Fruit fly (Drosophila melanogaster) whole organism, pupa: ENCODE data around the gene mRRF1.

ENCODE experiments used
- CG10348 ChIP-seq: fragments of 200-800 bp; sonication (Bioruptor generic); IDR thresholded peaks from 2 replicates; pipeline ENCODE4 v1.3.6; 2022; ENCODE audit warnings: missing biosample characterization, missing genetic modification characterization
- CG12605 ChIP-seq: fragments of 200-800 bp; sonication (Bioruptor generic); IDR thresholded peaks from 2 replicates; pipeline ENCODE4 v1.3.6; 2022; ENCODE audit warnings: missing biosample characterization, missing genetic modification characterization
- CG13204 ChIP-seq: fragments of 200-800 bp; sonication (Bioruptor generic); optimal IDR thresholded peaks from 2 replicates; lab custom pipeline; 2018; ENCODE audit warnings: missing biosample characterization, mild to moderate bottlenecking, missing genetic modification characterization, moderate library complexity
- CG14655 ChIP-seq: fragments of 200-800 bp; sonication (Bioruptor generic); optimal IDR thresholded peaks from 3 replicates; lab custom pipeline; 2017; ENCODE audit warnings: mild to moderate bottlenecking, missing biosample characterization, missing genetic modification reagents, missing genetic modification characterization
- CG15710 ChIP-seq: fragments of 200-800 bp; sonication (Bioruptor generic); optimal IDR thresholded peaks from 2 replicates; lab custom pipeline; 2018; ENCODE audit warnings: missing biosample characterization, mild to moderate bottlenecking, missing genetic modification characterization, moderate library complexity
- CG17806 ChIP-seq: fragments of 200-800 bp; sonication (Bioruptor generic); optimal IDR thresholded peaks from 2 replicates; lab custom pipeline; 2018; ENCODE audit warnings: missing biosample characterization, mild to moderate bottlenecking, missing genetic modification characterization, moderate library complexity
- CG32121 ChIP-seq: fragments of 200-800 bp; sonication (Bioruptor generic); IDR thresholded peaks from 2 replicates; pipeline ENCODE4 v1.3.6; 2022; ENCODE audit warnings: missing biosample characterization, missing genetic modification characterization
- CG34367 ChIP-seq: fragments of 200-800 bp; sonication (Bioruptor generic); optimal IDR thresholded peaks from 2 replicates; lab custom pipeline; 2018; ENCODE audit warnings: missing biosample characterization, mild to moderate bottlenecking, missing genetic modification characterization
- CG4496 ChIP-seq: fragments of 200-800 bp; sonication (Bioruptor generic); IDR thresholded peaks from 3 replicates; pipeline ENCODE4 v1.3.6; 2022; ENCODE audit warnings: missing biosample characterization, missing genetic modification characterization
- CG8159 ChIP-seq: fragments of 200-800 bp; sonication (Bioruptor generic); optimal IDR thresholded peaks from 3 replicates; lab custom pipeline; 2018; ENCODE audit warnings: missing biosample characterization, mild to moderate bottlenecking, missing genetic modification characterization, moderate library complexity
- CG8301 ChIP-seq: fragments of 200-800 bp; sonication (Bioruptor generic); optimal IDR thresholded peaks from 2 replicates; lab custom pipeline; 2018; ENCODE audit warnings: missing biosample characterization, mild to moderate bottlenecking, missing genetic modification characterization
- CG9948 ChIP-seq: fragments of 200-800 bp; sonication (Bioruptor generic); optimal IDR thresholded peaks from 2 replicates; lab custom pipeline; 2018; ENCODE audit warnings: missing biosample characterization, mild to moderate bottlenecking, missing genetic modification characterization, moderate library complexity
- D1 ChIP-seq: fragments of 200-800 bp; sonication (Bioruptor generic); optimal IDR thresholded peaks from 2 replicates; lab custom pipeline; 2018; ENCODE audit warnings: missing biosample characterization, mild to moderate bottlenecking, missing genetic modification characterization, moderate library complexity
- EcR ChIP-seq: fragments of 200-800 bp; sonication (Bioruptor generic); optimal IDR thresholded peaks from 3 replicates; lab custom pipeline; 2019; ENCODE audit warnings: missing biosample characterization, missing genetic modification characterization, mild to moderate bottlenecking, moderate library complexity, missing genetic modification reagents
- Ets98B ChIP-seq: fragments of 200-800 bp; sonication (Bioruptor generic); IDR thresholded peaks from 2 replicates; pipeline ENCODE4 v1.3.6; 2022; ENCODE audit warnings: missing biosample characterization, missing genetic modification characterization
- Pif1A ChIP-seq: fragments of 200-800 bp; sonication (Bioruptor generic); optimal IDR thresholded peaks from 3 replicates; lab custom pipeline; 2016; ENCODE audit warnings: missing biosample characterization, missing genetic modification characterization
- Pif1B ChIP-seq: fragments of 200-800 bp; sonication (Bioruptor generic); optimal IDR thresholded peaks from 3 replicates; lab custom pipeline; 2016; ENCODE audit warnings: missing biosample characterization, missing genetic modification characterization
- Snoo ChIP-seq: fragments of 200-800 bp; sonication (Bioruptor generic); optimal IDR thresholded peaks from 3 replicates; lab custom pipeline; 2017; ENCODE audit warnings: missing biosample characterization, mild to moderate bottlenecking, missing genetic modification characterization, inconsistent platforms
- fd96Ca ChIP-seq: fragments of 200-800 bp; sonication (Bioruptor generic); IDR thresholded peaks from 3 replicates; pipeline ENCODE4 v1.3.6; 2022; ENCODE audit warnings: missing biosample characterization, missing genetic modification characterization
- gl ChIP-seq: fragments of 200-800 bp; sonication (Bioruptor generic); optimal IDR thresholded peaks from 2 replicates; lab custom pipeline; 2018; ENCODE audit warnings: missing biosample characterization, mild to moderate bottlenecking, missing genetic modification characterization
- rn ChIP-seq: fragments of 200-800 bp; sonication (Bioruptor generic); IDR thresholded peaks from 2 replicates; pipeline ENCODE4 v1.3.6; 2022; ENCODE audit warnings: missing biosample characterization, missing genetic modification characterization

The mRRF1 gene

dm6 chr3L:9364131-9364530, at the start of gene mRRF1:
mRRF1 (plus strand) TSS chr3L:9364350.
- no peak for TF ChIP-seq fd96Ca
- TF ChIP-seq CG17806 (tag; lab: Kevin White, UChicago) = no peak
- no peak for TF ChIP-seq Pif1B (GFP tag; lab: Kevin White, UChicago)
- TF ChIP-seq CG4496 = no peak
- TF ChIP-seq CG32121 = no peak
- no peak for TF ChIP-seq CG14655 (GFP tag; lab: Kevin White, UChicago)
- no peak for TF ChIP-seq CG10348
- TF ChIP-seq CG15710 (tag; lab: Kevin White, UChicago) = no peak
- TF ChIP-seq Snoo (tag; lab: Kevin White, UChicago) = no peak
- no peak for TF ChIP-seq CG34367 (tag; lab: Kevin White, UChicago)
- TF ChIP-seq rn (GFP tag; lab: Robert Waterston, UW) = no peak
- TF ChIP-seq CG9948 = no peak
- TF ChIP-seq CG13204 (GFP tag; lab: Kevin White, UChicago) = no peak
- no peak for TF ChIP-seq Pif1A
- TF ChIP-seq Ets98B (GFP tag; lab: Robert Waterston, UW) = no peak
- no peak for TF ChIP-seq CG8159 (tag; lab: Kevin White, UChicago)
- no peak for TF ChIP-seq CG8301
- TF ChIP-seq, all 21 proteins: peak for 0

DNA sequence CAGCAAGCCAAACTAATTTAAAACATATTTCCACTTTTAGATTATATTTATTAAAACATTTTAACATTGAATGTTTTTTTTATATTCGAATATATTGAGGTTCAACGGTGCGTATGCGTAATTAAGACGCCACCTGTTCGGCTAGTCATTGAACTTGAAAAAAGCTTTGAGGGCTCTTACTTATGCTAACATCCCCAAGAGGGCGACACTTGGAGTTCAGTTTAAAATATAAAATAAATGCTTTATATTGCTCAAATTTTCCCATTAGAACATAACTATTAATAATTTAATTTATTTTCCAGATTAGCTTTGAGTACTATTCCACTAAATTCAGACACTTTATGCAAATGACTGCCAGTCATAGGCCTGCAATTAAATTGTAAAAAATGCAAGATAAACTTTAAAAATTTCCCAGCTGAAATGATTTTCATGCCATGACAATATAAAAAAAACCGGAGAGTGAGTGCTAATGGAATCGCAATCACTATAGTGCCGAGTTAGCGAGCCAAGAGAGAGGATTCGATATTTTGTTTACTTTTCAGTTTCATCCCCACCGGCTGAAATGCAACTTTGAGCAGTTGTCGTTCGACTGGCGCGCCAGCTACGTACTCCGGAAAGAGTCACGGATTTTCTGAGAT, 30.3 kb upstream of the mRRF1 start, which contains the start of gene PGRP-LA:
Gene PGRP-LA (plus strand): TSS at position 588 of the 638 bp plus-strand sequence.
- TF ChIP-seq CG4496 = peak; percentile 57
- no peak for TF ChIP-seq CG10348
- TF ChIP-seq rn (GFP tag; lab: Robert Waterston, UW) = no peak
- TF ChIP-seq CG13204 (GFP tag; lab: Kevin White, UChicago) = no peak

dm6 chr3L:9335711-9336110, 28.4 kb upstream of the mRRF1 start:
- no peak for TF ChIP-seq D1 (tag; lab: Kevin White, UChicago)
- TF ChIP-seq CG13204 (GFP tag; lab: Kevin White, UChicago) = peak; percentile 43
- TF ChIP-seq CG32121 = peak; percentile 23; the same call in 1 of the 2 replicates
- TF ChIP-seq Pif1B (GFP tag; lab: Kevin White, UChicago) = no peak
- TF ChIP-seq CG14655 (GFP tag; lab: Kevin White, UChicago) = peak; percentile 1
- 0 out of 3 replicates have a peak, but pooled peaks have one; percentile 14 for TF ChIP-seq fd96Ca
- TF ChIP-seq CG9948 = no peak
- no peak for TF ChIP-seq Pif1A
- TF ChIP-seq CG12605 (GFP tag; lab: Robert Waterston, UW) = peak; percentile 59
- TF ChIP-seq rn (GFP tag; lab: Robert Waterston, UW) = no peak
- TF ChIP-seq Snoo (tag; lab: Kevin White, UChicago) = no peak
- no peak for TF ChIP-seq CG8301
- TF ChIP-seq gl (tag; lab: Kevin White, UChicago) = peak; percentile 10
- peak; percentile 77 for TF ChIP-seq EcR (GFP tag; lab: Kevin White, UChicago)
- TF ChIP-seq CG15710 (tag; lab: Kevin White, UChicago) = no peak
- TF ChIP-seq CG4496 = no peak
- TF ChIP-seq CG17806 (tag; lab: Kevin White, UChicago) = no peak
- TF ChIP-seq Ets98B (GFP tag; lab: Robert Waterston, UW) = no peak; the same call in 1 of the 2 replicates
- no peak for TF ChIP-seq CG10348
- peak; percentile 24 for TF ChIP-seq CG8159 (tag; lab: Kevin White, UChicago)
- no peak for TF ChIP-seq CG34367 (tag; lab: Kevin White, UChicago)

- TF ChIP-seq CG4496 (peak; percentile 38; the same call in 1 of the 3 replicates), fd96Ca (no peak), CG13204 (GFP tag; lab: Kevin White, UChicago) (no peak), CG17806 (tag; lab: Kevin White, UChicago) (no peak), D1 (tag; lab: Kevin White, UChicago) (no peak), EcR (GFP tag; lab: Kevin White, UChicago) (peak; percentile 79), CG34367 (tag; lab: Kevin White, UChicago) (no peak), CG8301 (no peak)
- TF ChIP-seq, all 21 proteins: peak for 2
These were observed 26.1 kb upstream of the mRRF1 start for dm6 chr3L:9337942-9338468.

- TF ChIP-seq CG8301 (no peak), CG34367 (tag; lab: Kevin White, UChicago) (no peak)
- TF ChIP-seq, all 21 proteins: peak for 0
These were observed 25.6 kb upstream of the mRRF1 start, which contains the start of gene PGRP-LC for dm6 chr3L:9338510-9338909. PGRP-LC (plus strand) TSS chr3L:9338810.

dm6 chr3L:9339021-9339420, 25.1 kb upstream of the mRRF1 start:
- TF ChIP-seq CG34367 (tag; lab: Kevin White, UChicago) = no peak
- no peak for TF ChIP-seq CG15710 (tag; lab: Kevin White, UChicago)
- TF ChIP-seq Snoo (tag; lab: Kevin White, UChicago) = no peak
- no peak for TF ChIP-seq CG17806 (tag; lab: Kevin White, UChicago)
- TF ChIP-seq fd96Ca = no peak
- no peak for TF ChIP-seq EcR (GFP tag; lab: Kevin White, UChicago)
- TF ChIP-seq CG32121 = no peak
- TF ChIP-seq CG12605 (GFP tag; lab: Robert Waterston, UW) = no peak
- no peak for TF ChIP-seq gl (tag; lab: Kevin White, UChicago)
- no peak for TF ChIP-seq CG13204 (GFP tag; lab: Kevin White, UChicago)
- TF ChIP-seq Ets98B (GFP tag; lab: Robert Waterston, UW) = no peak
- no peak for TF ChIP-seq CG8159 (tag; lab: Kevin White, UChicago)
- no peak for TF ChIP-seq Pif1A
- no peak for TF ChIP-seq CG10348
- no peak for TF ChIP-seq rn (GFP tag; lab: Robert Waterston, UW)
- TF ChIP-seq Pif1B (GFP tag; lab: Kevin White, UChicago) = no peak
- no peak for TF ChIP-seq CG9948
- no peak for TF ChIP-seq D1 (tag; lab: Kevin White, UChicago)
